Fruit fly (Drosophila melanogaster) whole organism, prepupa: ENCODE results near the gene CG31638.

Source experiments
- CG1621 ChIP-seq: fragments of 200-800 bp; sonication (Bioruptor generic); optimal IDR thresholded peaks from 3 replicates; lab custom pipeline; 2018; ENCODE audit warnings: missing biosample characterization, mild to moderate bottlenecking, missing genetic modification characterization
- CG16779 ChIP-seq: fragments of 200-800 bp; sonication (Bioruptor generic); optimal IDR thresholded peaks from 3 replicates; lab custom pipeline; 2017; ENCODE audit warnings: missing biosample characterization, mild to moderate bottlenecking, missing genetic modification characterization
- CG34406 ChIP-seq: fragments of 200-800 bp; sonication (Bioruptor generic); optimal IDR thresholded peaks from 3 replicates; lab custom pipeline; 2016; ENCODE audit warnings: missing biosample characterization, missing genetic modification characterization
- CG6792 ChIP-seq: fragments of 200-800 bp; sonication (Bioruptor generic); optimal IDR thresholded peaks from 3 replicates; lab custom pipeline; 2016; ENCODE audit warnings: missing biosample characterization, missing genetic modification characterization
- CG6808 ChIP-seq: fragments of 200-800 bp; sonication (Bioruptor generic); optimal IDR thresholded peaks from 3 replicates; lab custom pipeline; 2017; ENCODE audit warnings: missing biosample characterization, missing genetic modification characterization, mild to moderate bottlenecking, moderate library complexity, missing genetic modification reagents
- Eip93F ChIP-seq: fragments of 200-800 bp; sonication (Bioruptor generic); optimal IDR thresholded peaks from 2 replicates; lab custom pipeline; 2016; ENCODE audit warnings: missing biosample characterization, mild to moderate bottlenecking, missing genetic modification characterization
- Ets21C ChIP-seq: fragments of 200-800 bp; sonication (Bioruptor generic); optimal IDR thresholded peaks from 3 replicates; lab custom pipeline; 2016; ENCODE audit warnings: missing biosample characterization, missing genetic modification characterization
- Gug ChIP-seq: fragments of 200-800 bp; sonication (Bioruptor generic); IDR thresholded peaks from 2 replicates; pipeline ENCODE4 v1.3.6; 2022; ENCODE audit warnings: missing biosample characterization, missing genetic modification characterization
- Hr38 ChIP-seq: sonication (Bioruptor generic); optimal IDR thresholded peaks from 2 replicates; lab custom pipeline; 2016; ENCODE audit warnings: missing biosample characterization, missing genetic modification characterization
- OdsH ChIP-seq: fragments of 200-800 bp; sonication (Bioruptor generic); optimal IDR thresholded peaks from 3 replicates; lab custom pipeline; 2016; ENCODE audit warnings: missing biosample characterization, missing genetic modification characterization
- Sox102F ChIP-seq: fragments of 200-800 bp; sonication (Bioruptor generic); optimal IDR thresholded peaks from 2 replicates; lab custom pipeline; 2016; ENCODE audit warnings: missing biosample characterization, mild to moderate bottlenecking, missing genetic modification characterization
- acj6 ChIP-seq: fragments of 200-800 bp; sonication (Bioruptor generic); optimal IDR thresholded peaks from 3 replicates; lab custom pipeline; 2016; ENCODE audit warnings: missing biosample characterization, missing genetic modification characterization
- lz ChIP-seq: fragments of 200-800 bp; sonication (Bioruptor generic); optimal IDR thresholded peaks from 3 replicates; lab custom pipeline; 2016; ENCODE audit warnings: missing biosample characterization, missing genetic modification characterization
- topi ChIP-seq: fragments of 200-800 bp; sonication (Bioruptor generic); optimal IDR thresholded peaks from 3 replicates; lab custom pipeline; 2016; ENCODE audit warnings: missing biosample characterization, missing genetic modification characterization

DNA sequence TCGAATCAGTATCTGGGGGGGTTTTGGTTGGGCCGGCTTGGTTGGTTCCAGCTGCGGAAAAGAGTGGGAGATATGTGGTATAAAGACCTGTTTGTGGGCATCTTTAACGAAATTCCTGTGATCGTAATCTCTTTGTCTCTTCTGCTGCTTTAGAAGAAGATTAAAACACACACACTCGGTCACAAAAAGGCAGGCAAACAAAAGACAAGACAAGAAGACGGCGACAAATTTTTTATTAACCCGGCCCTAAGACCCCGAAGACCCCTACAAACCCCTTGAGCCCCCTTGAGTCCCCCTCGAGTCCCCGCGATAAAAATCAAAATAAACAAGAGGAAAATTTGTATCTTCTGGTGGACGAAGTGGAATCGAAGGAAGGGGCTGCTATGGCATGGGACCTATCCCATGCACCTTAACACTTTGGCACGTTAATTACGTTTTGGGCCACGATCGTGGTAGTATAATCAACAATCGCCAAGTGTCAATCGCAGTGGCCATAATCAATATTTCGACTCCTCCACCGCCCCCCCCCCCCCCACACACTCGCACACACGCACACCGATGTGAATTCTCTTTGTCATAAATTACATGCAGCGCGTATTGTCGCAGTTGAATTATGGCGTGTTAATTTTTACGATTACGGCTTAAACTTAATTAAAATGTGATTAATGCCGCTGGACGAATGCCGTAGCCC lies 43.4 kb downstream of the CG31638 start:
- TF ChIP-seq Eip93F (GFP tag; lab: Kevin White, UChicago) (no peak), Hr38 (no peak), Sox102F (no peak), Gug (no peak), CG6792 (GFP tag; lab: Kevin White, UChicago) (no peak), topi (GFP tag; lab: Kevin White, UChicago) (no peak), CG6808 (GFP tag; lab: Kevin White, UChicago) (no peak), CG1621 (no peak), CG34406 (GFP tag; lab: Kevin White, UChicago) (no peak), CG16779 (tag; lab: Kevin White, UChicago) (no peak), Ets21C (GFP tag; lab: Kevin White, UChicago) (no peak), lz (GFP tag; lab: Kevin White, UChicago) (no peak), acj6 (GFP tag; lab: Kevin White, UChicago) (no peak), OdsH (GFP tag; lab: Kevin White, UChicago) (no peak)
